Fruit fly (Drosophila melanogaster) whole organism, prepupa: ENCODE results near the gene U2af50.
A peak's percentile ranks its signal among the peaks of the same experiment; 100 is the strongest.

ENCODE experiments used
- Blimp-1 ChIP-seq: fragments of 200-800 bp; sonication (Bioruptor generic); optimal IDR thresholded peaks from 3 replicates; lab custom pipeline; 2017; ENCODE audit warnings: missing biosample characterization, missing genetic modification characterization, mild to moderate bottlenecking, moderate library complexity, missing genetic modification reagents
- CG10631 ChIP-seq: fragments of 200-800 bp; sonication (Bioruptor generic); optimal IDR thresholded peaks from 2 replicates; lab custom pipeline; 2016; ENCODE audit warnings: missing biosample characterization, missing genetic modification characterization
- CG10669 ChIP-seq: fragments of 200-800 bp; sonication (Bioruptor generic); optimal IDR thresholded peaks from 3 replicates; lab custom pipeline; 2018; ENCODE audit warnings: missing biosample characterization, mild to moderate bottlenecking, missing genetic modification characterization, moderate library complexity
- CG11762 ChIP-seq: fragments of 200-800 bp; sonication (Bioruptor generic); optimal IDR thresholded peaks from 3 replicates; lab custom pipeline; 2016; ENCODE audit warnings: missing biosample characterization, missing genetic modification characterization; ENCODE audit not compliant: insufficient read depth
- CG11902 ChIP-seq: fragments of 200-800 bp; sonication (Bioruptor generic); optimal IDR thresholded peaks from 3 replicates; lab custom pipeline; 2016; ENCODE audit warnings: missing biosample characterization, missing genetic modification characterization
- CG15336 ChIP-seq: fragments of 200-800 bp; sonication (Bioruptor generic); IDR thresholded peaks from 2 replicates; pipeline ENCODE4 v1.3.6; 2022; ENCODE audit warnings: missing biosample characterization, missing genetic modification characterization
- CG1621 ChIP-seq: fragments of 200-800 bp; sonication (Bioruptor generic); optimal IDR thresholded peaks from 3 replicates; lab custom pipeline; 2018; ENCODE audit warnings: missing biosample characterization, mild to moderate bottlenecking, missing genetic modification characterization
- CG3032 ChIP-seq: fragments of 200-800 bp; optimal IDR thresholded peaks from 2 replicates; lab custom pipeline; 2019; ENCODE audit warnings: missing biosample characterization, mild to moderate bottlenecking, missing genetic modification characterization, moderate library complexity
- CG6276 ChIP-seq: fragments of 200-800 bp; sonication (Bioruptor generic); optimal IDR thresholded peaks from 2 replicates; lab custom pipeline; 2017; ENCODE audit warnings: missing biosample characterization, mild to moderate bottlenecking, missing genetic modification characterization
- CG6808 ChIP-seq: fragments of 200-800 bp; sonication (Bioruptor generic); optimal IDR thresholded peaks from 3 replicates; lab custom pipeline; 2017; ENCODE audit warnings: missing biosample characterization, missing genetic modification characterization, mild to moderate bottlenecking, moderate library complexity, missing genetic modification reagents
- CG7368 ChIP-seq: fragments of 200-800 bp; sonication (Bioruptor generic); optimal IDR thresholded peaks from 3 replicates; lab custom pipeline; 2016; ENCODE audit warnings: missing biosample characterization, missing genetic modification characterization
- CG8119 ChIP-seq: fragments of 200-800 bp; sonication (Bioruptor generic); IDR thresholded peaks from 3 replicates; pipeline ENCODE4 v1.3.6; 2022; ENCODE audit warnings: missing biosample characterization, missing genetic modification characterization
- CG8319 ChIP-seq: fragments of 200-800 bp; sonication (Bioruptor generic); optimal IDR thresholded peaks from 3 replicates; lab custom pipeline; 2016; ENCODE audit warnings: missing biosample characterization, missing genetic modification characterization
- CG8632 ChIP-seq: fragments of 200-800 bp; sonication (Bioruptor generic); optimal IDR thresholded peaks from 3 replicates; lab custom pipeline; 2016; ENCODE audit warnings: missing biosample characterization, missing genetic modification characterization
- Eip75B ChIP-seq: fragments of 200-800 bp; sonication (Bioruptor generic); optimal IDR thresholded peaks from 3 replicates; lab custom pipeline; 2016; ENCODE audit warnings: missing biosample characterization, missing genetic modification characterization
- Eip78C ChIP-seq: fragments of 200-800 bp; sonication (Bioruptor generic); peaks from one replicate; lab custom pipeline; 2016; ENCODE audit warnings: missing biosample characterization, missing genetic modification characterization
- Eip93F ChIP-seq: fragments of 200-800 bp; sonication (Bioruptor generic); optimal IDR thresholded peaks from 2 replicates; lab custom pipeline; 2016; ENCODE audit warnings: missing biosample characterization, mild to moderate bottlenecking, missing genetic modification characterization
- Ets96B ChIP-seq: fragments of 200-800 bp; optimal IDR thresholded peaks from 2 replicates; lab custom pipeline; 2019; ENCODE audit warnings: missing biosample characterization, mild to moderate bottlenecking, missing genetic modification characterization, moderate library complexity
- Gug ChIP-seq: fragments of 200-800 bp; sonication (Bioruptor generic); IDR thresholded peaks from 2 replicates; pipeline ENCODE4 v1.3.6; 2022; ENCODE audit warnings: missing biosample characterization, missing genetic modification characterization
- Hr38 ChIP-seq: sonication (Bioruptor generic); optimal IDR thresholded peaks from 2 replicates; lab custom pipeline; 2016; ENCODE audit warnings: missing biosample characterization, missing genetic modification characterization
- Hr39 ChIP-seq: fragments of 200-800 bp; sonication (Bioruptor generic); optimal IDR thresholded peaks from 2 replicates; lab custom pipeline; 2016; ENCODE audit warnings: missing biosample characterization, missing genetic modification characterization
- Hr4 ChIP-seq: fragments of 200-800 bp; sonication (Bioruptor generic); optimal IDR thresholded peaks from 3 replicates; lab custom pipeline; 2016; ENCODE audit warnings: missing biosample characterization, missing genetic modification characterization
- Lpt ChIP-seq: fragments of 200-800 bp; sonication (Bioruptor generic); optimal IDR thresholded peaks from 3 replicates; lab custom pipeline; 2016; ENCODE audit warnings: missing biosample characterization, missing genetic modification characterization
- Sox102F ChIP-seq: fragments of 200-800 bp; sonication (Bioruptor generic); optimal IDR thresholded peaks from 2 replicates; lab custom pipeline; 2016; ENCODE audit warnings: missing biosample characterization, mild to moderate bottlenecking, missing genetic modification characterization
- Sox14 ChIP-seq: fragments of 200-800 bp; sonication (Bioruptor generic); optimal IDR thresholded peaks from 3 replicates; lab custom pipeline; 2016; ENCODE audit warnings: missing biosample characterization, missing genetic modification characterization
- achi ChIP-seq: fragments of 200-800 bp; sonication (Bioruptor generic); optimal IDR thresholded peaks from 3 replicates; lab custom pipeline; 2016; ENCODE audit warnings: missing biosample characterization, missing genetic modification characterization
- dac ChIP-seq: fragments of 200-800 bp; sonication (Bioruptor generic); optimal IDR thresholded peaks from 2 replicates; lab custom pipeline; 2017; ENCODE audit warnings: missing biosample characterization, mild to moderate bottlenecking, missing genetic modification characterization
- dsx ChIP-seq: fragments of 200-800 bp; optimal IDR thresholded peaks from 3 replicates; lab custom pipeline; 2019; ENCODE audit warnings: missing biosample characterization, mild to moderate bottlenecking, missing genetic modification characterization, moderate library complexity; ENCODE audit not compliant: poor library complexity, severe bottlenecking
- eg ChIP-seq: fragments of 200-800 bp; sonication (Bioruptor generic); IDR thresholded peaks from 3 replicates; pipeline ENCODE4 v1.3.6; 2022; ENCODE audit warnings: missing biosample characterization, missing genetic modification characterization
- esn ChIP-seq: fragments of 200-800 bp; sonication (Bioruptor generic); optimal IDR thresholded peaks from 2 replicates; lab custom pipeline; 2016; ENCODE audit warnings: missing biosample characterization, mild to moderate bottlenecking, missing genetic modification characterization, moderate library complexity
- fkh ChIP-seq: fragments of 200-800 bp; sonication (Bioruptor generic); optimal IDR thresholded peaks from 3 replicates; lab custom pipeline; 2017; ENCODE audit warnings: missing biosample characterization, mild to moderate bottlenecking, missing genetic modification characterization, moderate library complexity
- spab ChIP-seq: fragments of 200-800 bp; sonication (Bioruptor generic); optimal IDR thresholded peaks from 2 replicates; lab custom pipeline; 2017; ENCODE audit warnings: missing biosample characterization, mild to moderate bottlenecking, missing genetic modification characterization, missing genetic modification reagents
- ss ChIP-seq, 2 experiments: fragments of 200-800 bp; sonication (Bioruptor generic); optimal IDR thresholded peaks; 2 replicates in 1 of 2; 3 replicates in 1 of 2; lab custom pipeline; 2017 to 2018; ENCODE audit warnings: mild to moderate bottlenecking in 2 of 2, missing biosample characterization in 2 of 2, missing genetic modification characterization in 2 of 2, moderate library complexity in 1 of 2
- vri ChIP-seq: fragments of 200-800 bp; sonication (Bioruptor generic); optimal IDR thresholded peaks from 3 replicates; lab custom pipeline; 2016; ENCODE audit warnings: missing biosample characterization, mild to moderate bottlenecking, missing genetic modification characterization

The U2af50 gene

dm6 chrX:16384843-16385726, 26.2 kb upstream of the U2af50 start, which contains the start of the genes CG9992 and CG4239 (continued):
- TF ChIP-seq CG6276 (GFP tag; lab: Kevin White, UChicago): no peak
- peak; percentile 76 for TF ChIP-seq fkh (GFP tag; lab: Kevin White, UChicago)
- peak; percentile 3 for TF ChIP-seq CG8632 (GFP tag; lab: Kevin White, UChicago)

dm6 chrX:16383667-16384515, 25.1 kb upstream of the U2af50 start:
- TF ChIP-seq fkh (GFP tag; lab: Kevin White, UChicago) (peak; percentile 86), Sox14 (GFP tag; lab: Kevin White, UChicago) (no peak), CG15336 (GFP tag; lab: Robert Waterston, UW) (peak; percentile 14; the same call in 1 of the 2 replicates), CG11902 (GFP tag; lab: Kevin White, UChicago) (no peak), Eip78C (GFP tag; lab: Kevin White, UChicago) (peak; percentile 62)

dm6 chrX:16374059-16374458, 15.2 kb upstream of the U2af50 start:
- TF ChIP-seq Eip75B (GFP tag; lab: Kevin White, UChicago): no peak
- no peak for TF ChIP-seq Eip93F (GFP tag; lab: Kevin White, UChicago)
- no peak for TF ChIP-seq CG7368 (GFP tag; lab: Kevin White, UChicago)
- TF ChIP-seq CG11762 (GFP tag; lab: Kevin White, UChicago): no peak
- no peak for TF ChIP-seq CG1621 (tag; lab: Kevin White, UChicago)
- no peak for TF ChIP-seq Blimp-1
- TF ChIP-seq dac: no peak
- no peak for TF ChIP-seq CG8119
- no peak for TF ChIP-seq CG10631
- TF ChIP-seq Hr38 (GFP tag; lab: Kevin White, UChicago): no peak
- no peak for TF ChIP-seq Sox102F (GFP tag; lab: Kevin White, UChicago)
- TF ChIP-seq CG6808 (GFP tag; lab: Kevin White, UChicago): no peak

dm6 chrX:16373541-16373940, 14.7 kb upstream of the U2af50 start:
- TF ChIP-seq CG3032 (tag; lab: Kevin White, UChicago): peak; percentile 28
- peak; percentile 16 for TF ChIP-seq esn
- peak; percentile 39 for TF ChIP-seq dac
- no peak for TF ChIP-seq CG8319 (GFP tag; lab: Kevin White, UChicago)
- TF ChIP-seq Gug (GFP tag; lab: Robert Waterston, UW): 0 out of 2 replicates have a peak, but pooled peaks have one; percentile 19
- TF ChIP-seq Ets96B (tag; lab: Kevin White, UChicago): peak; percentile 40
- TF ChIP-seq achi: no peak
- TF ChIP-seq CG15336 (GFP tag; lab: Robert Waterston, UW): peak; percentile 66
- no peak for TF ChIP-seq dsx
- peak; percentile 63 for TF ChIP-seq Lpt (GFP tag; lab: Kevin White, UChicago)
- TF ChIP-seq Hr39 (GFP tag; lab: Kevin White, UChicago): no peak
- TF ChIP-seq Eip93F (GFP tag; lab: Kevin White, UChicago): no peak
- TF ChIP-seq spab: no peak
- peak; percentile 79 for TF ChIP-seq Eip78C (GFP tag; lab: Kevin White, UChicago)
- peak; percentile 45; the same call in 1 of the 3 replicates for TF ChIP-seq CG8119
- no peak; the same call in 2 of the 3 replicates for TF ChIP-seq eg
- TF ChIP-seq fkh (GFP tag; lab: Kevin White, UChicago): no peak
- no peak for TF ChIP-seq Sox14 (GFP tag; lab: Kevin White, UChicago)
- TF ChIP-seq Eip75B (GFP tag; lab: Kevin White, UChicago): no peak
- no peak for TF ChIP-seq CG6808 (GFP tag; lab: Kevin White, UChicago)
- peak; percentile 39 for TF ChIP-seq Hr4
- no peak for TF ChIP-seq ss (GFP tag; optimal IDR thresholded peaks at IDR 0.05; lab: Kevin White, UChicago)
- peak; percentile 5 for TF ChIP-seq vri (GFP tag; lab: Kevin White, UChicago)
- TF ChIP-seq CG10669 (GFP tag; lab: Kevin White, UChicago): no peak
